Fruit fly (Drosophila melanogaster) whole organism, embryonic: Measurements from ENCODE around the gene ppl.

Experiments used
- Atf6 ChIP-seq: fragments of 200-800 bp; sonication (Bioruptor generic); IDR thresholded peaks from 2 replicates; pipeline ENCODE4 v1.3.6; 2022; ENCODE audit warnings: missing biosample characterization, missing genetic modification characterization
- CG10147 ChIP-seq: fragments of 200-800 bp; sonication (Bioruptor generic); optimal IDR thresholded peaks from 2 replicates; lab custom pipeline; 2019; ENCODE audit warnings: missing biosample characterization, mild to moderate bottlenecking, missing genetic modification characterization, moderate library complexity
- CG10431 ChIP-seq: fragments of 200-800 bp; sonication (Bioruptor generic); optimal IDR thresholded peaks from 3 replicates; lab custom pipeline; 2018; ENCODE audit warnings: missing biosample characterization, mild to moderate bottlenecking, missing genetic modification characterization
- CG10565 ChIP-seq: fragments of 200-800 bp; sonication (Bioruptor generic); optimal IDR thresholded peaks from 3 replicates; lab custom pipeline; 2016; ENCODE audit warnings: missing biosample characterization, mild to moderate bottlenecking, missing genetic modification characterization
- CG11456 ChIP-seq: fragments of 200-800 bp; sonication (Bioruptor generic); IDR thresholded peaks from 3 replicates; pipeline ENCODE4 v1.3.6; 2022; ENCODE audit warnings: missing biosample characterization, missing genetic modification characterization
- CG11560 ChIP-seq: fragments of 200-800 bp; sonication (Bioruptor generic); IDR thresholded peaks from 3 replicates; pipeline ENCODE4 v1.3.6; 2022; ENCODE audit warnings: missing biosample characterization, missing genetic modification characterization
- CG12236 ChIP-seq: fragments of 200-800 bp; sonication (Bioruptor generic); optimal IDR thresholded peaks from 2 replicates; lab custom pipeline; 2016; ENCODE audit warnings: missing biosample characterization, missing genetic modification characterization
- CG14441 ChIP-seq: fragments of 200-800 bp; sonication (Bioruptor generic); IDR thresholded peaks from 2 replicates; pipeline ENCODE4 v1.3.6; 2022; ENCODE audit warnings: missing biosample characterization, missing genetic modification characterization
- CG14667 ChIP-seq: fragments of 200-800 bp; sonication (Bioruptor generic); IDR thresholded peaks from 2 replicates; pipeline ENCODE4 v1.3.6; 2022; ENCODE audit warnings: missing biosample characterization, missing genetic modification characterization
- CG15269 ChIP-seq: fragments of 200-800 bp; sonication (Bioruptor generic); optimal IDR thresholded peaks from 2 replicates; lab custom pipeline; 2018; ENCODE audit warnings: missing biosample characterization, mild to moderate bottlenecking, missing genetic modification characterization, moderate library complexity
- CG1529 ChIP-seq: fragments of 200-800 bp; sonication (Bioruptor generic); optimal IDR thresholded peaks from 3 replicates; lab custom pipeline; 2018; ENCODE audit warnings: missing biosample characterization, missing genetic modification characterization
- CG15479 ChIP-seq: fragments of 200-800 bp; sonication (Bioruptor generic); optimal IDR thresholded peaks from 3 replicates; lab custom pipeline; 2019; ENCODE audit warnings: missing biosample characterization, mild to moderate bottlenecking, missing genetic modification characterization, moderate library complexity
- CG1603 ChIP-seq: fragments of 200-800 bp; sonication (Bioruptor generic); optimal IDR thresholded peaks from 2 replicates; lab custom pipeline; 2019; ENCODE audit warnings: missing biosample characterization, mild to moderate bottlenecking, missing genetic modification characterization, moderate library complexity
- CG1792 ChIP-seq: fragments of 200-800 bp; sonication (Bioruptor generic); optimal IDR thresholded peaks from 2 replicates; lab custom pipeline; 2016; ENCODE audit warnings: missing biosample characterization, missing genetic modification characterization
- CG2120 ChIP-seq: fragments of 200-800 bp; sonication (Bioruptor generic); optimal IDR thresholded peaks from 3 replicates; lab custom pipeline; 2016; ENCODE audit warnings: missing biosample characterization, missing genetic modification characterization
- CG2199 ChIP-seq: fragments of 200-800 bp; sonication (Bioruptor generic); IDR thresholded peaks from 3 replicates; pipeline ENCODE4 v1.3.6; 2022; ENCODE audit warnings: missing biosample characterization, missing genetic modification characterization
- CG30020 ChIP-seq: fragments of 200-800 bp; optimal IDR thresholded peaks from 2 replicates; lab custom pipeline; 2019; ENCODE audit warnings: missing biosample characterization, mild to moderate bottlenecking, missing genetic modification characterization, moderate library complexity
- CG3281 ChIP-seq: fragments of 200-800 bp; sonication (Bioruptor generic); optimal IDR thresholded peaks from 3 replicates; lab custom pipeline; 2017; ENCODE audit warnings: missing biosample characterization, mild to moderate bottlenecking, missing genetic modification characterization
- CG7928 ChIP-seq: fragments of 200-800 bp; sonication (Bioruptor generic); optimal IDR thresholded peaks from 2 replicates; lab custom pipeline; 2017; ENCODE audit warnings: missing biosample characterization, mild to moderate bottlenecking, missing genetic modification characterization
- CG9817 ChIP-seq: fragments of 200-800 bp; sonication (Bioruptor generic); optimal IDR thresholded peaks from 2 replicates; lab custom pipeline; 2018; ENCODE audit warnings: missing biosample characterization, mild to moderate bottlenecking, missing genetic modification characterization, moderate library complexity
- Dad ChIP-seq: fragments of 200-800 bp; sonication (Bioruptor generic); optimal IDR thresholded peaks from 3 replicates; lab custom pipeline; 2016; ENCODE audit warnings: missing biosample characterization, missing genetic modification characterization
- Dip2 ChIP-seq: fragments of 200-800 bp; sonication (Bioruptor generic); IDR thresholded peaks from 2 replicates; pipeline ENCODE4 v1.3.6; 2022; ENCODE audit warnings: missing biosample characterization, missing genetic modification characterization
- Doc2 ChIP-seq: fragments of 200-800 bp; sonication (Bioruptor generic); IDR thresholded peaks from 2 replicates; pipeline ENCODE4 v1.3.6; 2022; ENCODE audit warnings: missing biosample characterization, missing genetic modification characterization
- Eip74EF ChIP-seq, 2 experiments: fragments of 200-800 bp in 1 of 2; fragments of >200 bp in 1 of 2; sonication (Bioruptor generic) in 1 of 2; optimal IDR thresholded peaks; 2 replicates each; lab custom pipeline; 2017 to 2019; ENCODE audit warnings: missing biosample characterization in 2 of 2, missing genetic modification characterization in 2 of 2, mild to moderate bottlenecking in 1 of 2, moderate library complexity in 1 of 2
- Fer1 ChIP-seq: fragments of 200-800 bp; sonication (Bioruptor generic); optimal IDR thresholded peaks from 2 replicates; lab custom pipeline; 2017; ENCODE audit warnings: missing biosample characterization, mild to moderate bottlenecking, missing genetic modification characterization
- Fer3 ChIP-seq: fragments of 200-800 bp; sonication (Bioruptor generic); optimal IDR thresholded peaks from 2 replicates; lab custom pipeline; 2018; ENCODE audit warnings: missing biosample characterization, mild to moderate bottlenecking, missing genetic modification characterization, moderate library complexity
- Gug ChIP-seq: fragments of 200-800 bp; sonication (Bioruptor generic); IDR thresholded peaks from 4 replicates; pipeline ENCODE4 v1.3.6; 2022; ENCODE audit warnings: missing biosample characterization, missing genetic modification characterization
- HLH3B ChIP-seq: fragments of 200-800 bp; sonication (Bioruptor generic); IDR thresholded peaks from 2 replicates; pipeline ENCODE4 v1.3.6; 2022; ENCODE audit warnings: missing biosample characterization, missing genetic modification characterization
- Hr51 ChIP-seq, 2 experiments: fragments of 200-800 bp; sonication (Bioruptor generic); optimal IDR thresholded peaks; 2 replicates in 1 of 2; 3 replicates in 1 of 2; lab custom pipeline; 2016 to 2018; ENCODE audit warnings: missing biosample characterization in 2 of 2, missing genetic modification characterization in 2 of 2, mild to moderate bottlenecking in 1 of 2, moderate library complexity in 1 of 2
- Hr78 ChIP-seq, 2 experiments: fragments of 200-800 bp in 1 of 2; fragments of >200 bp in 1 of 2; sonication (Bioruptor generic) in 1 of 2; optimal IDR thresholded peaks; 2 replicates each; lab custom pipeline; 2017 to 2019; ENCODE audit warnings: missing biosample characterization in 2 of 2, missing genetic modification characterization in 2 of 2, mild to moderate bottlenecking in 1 of 2, moderate library complexity in 1 of 2
- MESR4 ChIP-seq: fragments of 200-800 bp; sonication (Bioruptor generic); optimal IDR thresholded peaks from 2 replicates; lab custom pipeline; 2018; ENCODE audit warnings: missing biosample characterization, mild to moderate bottlenecking, missing genetic modification characterization, moderate library complexity
- Mrtf ChIP-seq: fragments of 200-800 bp; sonication (Bioruptor generic); IDR thresholded peaks from 3 replicates; pipeline ENCODE4 v1.3.6; 2022; ENCODE audit warnings: missing biosample characterization, missing genetic modification characterization
- Nf-YC ChIP-seq: fragments of 200-800 bp; optimal IDR thresholded peaks from 3 replicates; lab custom pipeline; 2019; ENCODE audit warnings: missing biosample characterization, mild to moderate bottlenecking, missing genetic modification characterization, moderate library complexity
- Poxn ChIP-seq: fragments of 200-800 bp; sonication (Bioruptor generic); IDR thresholded peaks from 2 replicates; pipeline ENCODE4 v1.3.6; 2022; ENCODE audit warnings: missing biosample characterization, missing genetic modification characterization
- Side ChIP-seq: fragments of 200-800 bp; sonication (Bioruptor generic); optimal IDR thresholded peaks from 2 replicates; lab custom pipeline; 2016; ENCODE audit warnings: missing biosample characterization, missing genetic modification characterization
- Tbp ChIP-seq: fragments of >200 bp; optimal IDR thresholded peaks from 2 replicates; lab custom pipeline; 2018; ENCODE audit warnings: missing biosample characterization, missing genetic modification characterization
- btn ChIP-seq: fragments of 200-800 bp; sonication (Bioruptor generic); optimal IDR thresholded peaks from 2 replicates; lab custom pipeline; 2016; ENCODE audit warnings: missing biosample characterization, missing genetic modification characterization
- chm ChIP-seq: fragments of 200-800 bp; sonication (Bioruptor generic); IDR thresholded peaks from 2 replicates; pipeline ENCODE4 v1.3.6; 2022; ENCODE audit warnings: missing biosample characterization, missing genetic modification characterization
- cwo ChIP-seq: fragments of 200-800 bp; sonication (Bioruptor generic); optimal IDR thresholded peaks from 3 replicates; lab custom pipeline; 2017; ENCODE audit warnings: missing biosample characterization, missing genetic modification characterization, mild to moderate bottlenecking, moderate library complexity, missing genetic modification reagents
- fd102C ChIP-seq: fragments of 200-800 bp; sonication (Bioruptor generic); optimal IDR thresholded peaks from 2 replicates; lab custom pipeline; 2018; ENCODE audit warnings: missing biosample characterization, mild to moderate bottlenecking, missing genetic modification characterization, moderate library complexity
- ftz-f1 ChIP-seq: fragments of 200-800 bp; sonication (Bioruptor generic); optimal IDR thresholded peaks from 2 replicates; lab custom pipeline; 2016; ENCODE audit warnings: missing biosample characterization, missing genetic modification characterization
- gfzf ChIP-seq: fragments of 200-800 bp; sonication (Bioruptor generic); optimal IDR thresholded peaks from 2 replicates; lab custom pipeline; 2016; ENCODE audit warnings: missing biosample characterization, mild to moderate bottlenecking, missing genetic modification characterization, moderate library complexity
- kah ChIP-seq: fragments of 200-800 bp; sonication (Bioruptor generic); optimal IDR thresholded peaks from 2 replicates; lab custom pipeline; 2018; ENCODE audit warnings: missing biosample characterization, mild to moderate bottlenecking, missing genetic modification characterization
- maf-S ChIP-seq: fragments of 200-800 bp; sonication (Bioruptor generic); optimal IDR thresholded peaks from 2 replicates; lab custom pipeline; 2016; ENCODE audit warnings: missing biosample characterization, missing genetic modification characterization
- mld ChIP-seq: fragments of 200-800 bp; sonication (Bioruptor generic); IDR thresholded peaks from 3 replicates; pipeline ENCODE4 v1.3.6; 2022; ENCODE audit warnings: missing biosample characterization, missing genetic modification characterization; ENCODE audit not compliant: partially characterized antibody
- nmo ChIP-seq: fragments of 200-800 bp; sonication (Bioruptor generic); optimal IDR thresholded peaks from 2 replicates; lab custom pipeline; 2018; ENCODE audit warnings: missing biosample characterization, mild to moderate bottlenecking, missing genetic modification characterization, moderate library complexity
- schlank ChIP-seq: fragments of 200-800 bp; sonication (Bioruptor generic); optimal IDR thresholded peaks from 2 replicates; lab custom pipeline; 2018; ENCODE audit warnings: missing biosample characterization, mild to moderate bottlenecking, missing genetic modification characterization
- sens ChIP-seq: fragments of 200-800 bp; sonication (Bioruptor generic); peaks from one replicate; lab custom pipeline; 2016; ENCODE audit warnings: missing biosample characterization, missing genetic modification characterization
- sima ChIP-seq: fragments of 200-800 bp; sonication (Bioruptor generic); optimal IDR thresholded peaks from 2 replicates; lab custom pipeline; 2016; ENCODE audit warnings: missing biosample characterization, missing genetic modification characterization
- ssp ChIP-seq: fragments of 200-800 bp; sonication (Bioruptor generic); IDR thresholded peaks from 2 replicates; pipeline ENCODE4 v1.3.6; 2022; ENCODE audit warnings: missing biosample characterization, missing genetic modification characterization
- tin ChIP-seq: fragments of 200-800 bp; sonication (Bioruptor generic); optimal IDR thresholded peaks from 3 replicates; lab custom pipeline; 2016; ENCODE audit warnings: missing biosample characterization, missing genetic modification characterization

Gene ppl

DNA sequence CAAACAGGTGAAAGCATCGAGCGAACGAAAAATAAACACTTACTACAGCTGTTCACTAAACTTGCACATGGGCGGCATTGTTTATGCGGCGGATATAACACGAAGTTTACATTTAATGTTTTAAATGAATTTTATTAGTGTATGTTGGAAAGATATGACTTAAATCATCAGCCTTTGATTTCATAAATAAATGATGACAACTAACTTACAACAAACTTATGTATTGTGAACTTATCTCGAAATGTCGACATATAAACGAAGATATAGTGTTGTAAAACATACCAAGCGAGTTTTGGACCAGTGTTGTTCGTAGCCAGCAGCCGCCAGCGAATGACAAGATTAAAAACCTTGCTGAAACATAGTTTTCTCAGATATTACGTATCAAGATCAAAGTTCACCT is 23.1 kb upstream of the ppl start, which contains the start of the genes CG11309 and CG7632 (continued):
- TF ChIP-seq Dip2 (GFP tag; lab: Robert Waterston, UW) (no peak), Doc2 (GFP tag; lab: Robert Waterston, UW) (peak; percentile 80), Tbp (GFP tag; lab: Kevin White, UChicago) (no peak), CG11560 (tag; lab: Robert Waterston, UW) (peak; percentile 66), Hr51 (GFP tag; optimal IDR thresholded peaks at IDR 0.05; lab: Kevin White, UChicago) (peak; percentile 97 to 100), CG11456 (GFP tag; lab: Robert Waterston, UW) (peak; percentile 95), CG10565 (GFP tag; lab: Kevin White, UChicago) (peak; percentile 97), tin (GFP tag; lab: Kevin White, UChicago) (peak; percentile 99), sima (GFP tag; lab: Kevin White, UChicago) (peak; percentile 98), fd102C (GFP tag; lab: Kevin White, UChicago) (peak; percentile 98), schlank (peak; percentile 99), CG15269 (tag; lab: Kevin White, UChicago) (peak; percentile 99), btn (GFP tag; lab: Kevin White, UChicago) (peak; percentile 98), Dad (GFP tag; lab: Kevin White, UChicago) (peak; percentile 98), CG30020 (tag; lab: Kevin White, UChicago) (peak; percentile 93), cwo (GFP tag; lab: Kevin White, UChicago) (peak; percentile 98), CG1529 (GFP tag; lab: Kevin White, UChicago) (peak; percentile 99), nmo (GFP tag; lab: Kevin White, UChicago) (peak; percentile 100), CG2120 (GFP tag; lab: Kevin White, UChicago) (peak; percentile 99), kah (GFP tag; lab: Kevin White, UChicago) (peak; percentile 99), gfzf (peak; percentile 40), CG1603 (tag; lab: Kevin White, UChicago) (peak; percentile 99), CG15479 (GFP tag; lab: Kevin White, UChicago) (peak; percentile 81), Atf6 (peak; percentile 99), CG3281 (GFP tag; lab: Kevin White, UChicago) (peak; percentile 100), Side (GFP tag; lab: Kevin White, UChicago) (peak; percentile 99), MESR4 (GFP tag; lab: Kevin White, UChicago) (peak; percentile 95), Gug (GFP tag; lab: Robert Waterston, UW) (peak; percentile 72; the same call in 3 of the 4 replicates), CG10147 (peak; percentile 100), Fer1 (GFP tag; lab: Kevin White, UChicago) (peak; percentile 100), mld (GFP tag; lab: Robert Waterston, UW) (no peak), Nf-YC (tag; lab: Kevin White, UChicago) (peak; percentile 96), CG12236 (GFP tag; lab: Kevin White, UChicago) (peak; percentile 98), Fer3 (tag; lab: Kevin White, UChicago) (peak; percentile 100), CG7928 (peak; percentile 87), maf-S (GFP tag; lab: Kevin White, UChicago) (peak; percentile 97), CG2199 (GFP tag; lab: Robert Waterston, UW) (peak; percentile 98), CG9817 (tag; lab: Kevin White, UChicago) (peak; percentile 99), CG10431 (GFP tag; lab: Kevin White, UChicago) (peak; percentile 98), CG1792 (GFP tag; lab: Kevin White, UChicago) (peak; percentile 97), CG14667 (GFP tag; lab: Robert Waterston, UW) (peak; percentile 89), sens (GFP tag; lab: Kevin White, UChicago) (peak; percentile 100), ssp (GFP tag; lab: Robert Waterston, UW) (peak; percentile 82), Mrtf (GFP tag; lab: Robert Waterston, UW) (peak; percentile 95), Hr78 (GFP tag; optimal IDR thresholded peaks at IDR 0.05; lab: Kevin White, UChicago) (peak in 1 of 2 experiments; percentile 98), CG14441 (GFP tag; lab: Robert Waterston, UW) (peak; percentile 96), chm (GFP tag; lab: Robert Waterston, UW) (peak; percentile 100), Poxn (GFP tag; lab: Robert Waterston, UW) (peak; percentile 84), ftz-f1 (GFP tag; lab: Kevin White, UChicago) (peak; percentile 93), HLH3B (GFP tag; lab: Robert Waterston, UW) (peak; percentile 98), Eip74EF (GFP tag; optimal IDR thresholded peaks at IDR 0.05; lab: Kevin White, UChicago) (peak in 1 of 2 experiments; percentile 100)
